Worm (Caenorhabditis elegans) whole organism, late embryonic: Measurements from ENCODE around the gene sri-18.

Experiments
- C08G9.2 ChIP-seq: sonication (generic microtip); optimal IDR thresholded peaks from 2 replicates; lab custom pipeline; 2016; ENCODE audit warnings: mild to moderate bottlenecking, missing genetic modification characterization, moderate library complexity, missing compliant biosample characterization
- C38D4.7 ChIP-seq: fragments of 200-800 bp; sonication (Bioruptor generic); optimal IDR thresholded peaks from 2 replicates; lab custom pipeline; 2018; ENCODE audit warnings: mild to moderate bottlenecking, missing genetic modification characterization, moderate library complexity, missing compliant biosample characterization
- F13H6.1 ChIP-seq: sonication (generic microtip); optimal IDR thresholded peaks from 2 replicates; lab custom pipeline; 2016; ENCODE audit warnings: missing genetic modification characterization, missing compliant biosample characterization
- K02D7.2 ChIP-seq: sonication (generic microtip); optimal IDR thresholded peaks from 2 replicates; lab custom pipeline; 2017; ENCODE audit warnings: mild to moderate bottlenecking, missing genetic modification characterization, missing compliant biosample characterization
- ahr-1 ChIP-seq: sonication (generic microtip); optimal IDR thresholded peaks from 2 replicates; lab custom pipeline; 2016; ENCODE audit warnings: missing genetic modification characterization, missing compliant biosample characterization
- ceh-18 ChIP-seq: sonication (generic microtip); optimal IDR thresholded peaks from 2 replicates; lab custom pipeline; 2016; ENCODE audit warnings: missing genetic modification characterization, missing compliant biosample characterization
- ceh-19 ChIP-seq: fragments of 200-800 bp; sonication (Bioruptor generic); optimal IDR thresholded peaks from 2 replicates; lab custom pipeline; 2018; ENCODE audit warnings: mild to moderate bottlenecking, missing genetic modification characterization, missing compliant biosample characterization
- ceh-2 ChIP-seq: sonication (generic microtip); optimal IDR thresholded peaks from 2 replicates; lab custom pipeline; 2016; ENCODE audit warnings: missing genotype, missing genetic modification characterization, missing compliant biosample characterization
- ceh-22 ChIP-seq: sonication (generic microtip); optimal IDR thresholded peaks from 2 replicates; lab custom pipeline; 2017; ENCODE audit warnings: missing biosample characterization, missing genetic modification characterization
- ceh-30 ChIP-seq: fragments of 150-350 bp; optimal IDR thresholded peaks from 2 replicates; lab custom pipeline; 2014; ENCODE audit warnings: missing biosample characterization, missing genetic modification characterization
- ceh-48 ChIP-seq: sonication (generic microtip); optimal IDR thresholded peaks from 2 replicates; lab custom pipeline; 2016; ENCODE audit warnings: missing genetic modification characterization, inconsistent platforms, missing compliant biosample characterization
- ceh-6 ChIP-seq: fragments of 200-800 bp; sonication (Bioruptor generic); optimal IDR thresholded peaks from 2 replicates; lab custom pipeline; 2018; ENCODE audit warnings: mild to moderate bottlenecking, missing genetic modification characterization, missing compliant biosample characterization
- che-1 ChIP-seq: sonication (generic microtip); optimal IDR thresholded peaks from 2 replicates; lab custom pipeline; 2016; ENCODE audit warnings: mild to moderate bottlenecking, missing genetic modification characterization, missing compliant biosample characterization
- dve-1 ChIP-seq: sonication (generic microtip); optimal IDR thresholded peaks from 2 replicates; lab custom pipeline; 2017; ENCODE audit warnings: antibody characterized with exemption, mild to moderate bottlenecking, missing genetic modification characterization, missing compliant biosample characterization
- elt-2 ChIP-seq: sonication (generic microtip); optimal IDR thresholded peaks from 2 replicates; lab custom pipeline; 2016; ENCODE audit warnings: missing genetic modification reagents, missing genetic modification characterization, missing compliant biosample characterization
- ets-4 ChIP-seq: sonication (generic microtip); optimal IDR thresholded peaks from 2 replicates; lab custom pipeline; 2016; ENCODE audit warnings: missing genetic modification characterization, missing compliant biosample characterization
- eyg-1 ChIP-seq: sonication (generic microtip); optimal IDR thresholded peaks from 2 replicates; lab custom pipeline; 2016; ENCODE audit warnings: missing genotype, missing genetic modification characterization, missing compliant biosample characterization
- fkh-6 ChIP-seq: sonication (generic microtip); optimal IDR thresholded peaks from 2 replicates; lab custom pipeline; 2016; ENCODE audit warnings: missing genetic modification characterization, missing compliant biosample characterization
- hlh-13 ChIP-seq: fragments of 200-800 bp; sonication (Bioruptor generic); optimal IDR thresholded peaks from 2 replicates; lab custom pipeline; 2018; ENCODE audit warnings: mild to moderate bottlenecking, missing genetic modification characterization, missing compliant biosample characterization
- hlh-15 ChIP-seq: sonication (generic microtip); optimal IDR thresholded peaks from 2 replicates; lab custom pipeline; 2016; ENCODE audit warnings: missing genetic modification characterization, missing compliant biosample characterization
- hlh-6 ChIP-seq: sonication (generic microtip); optimal IDR thresholded peaks from 2 replicates; lab custom pipeline; 2016; ENCODE audit warnings: missing genotype, missing genetic modification characterization, missing compliant biosample characterization
- hlh-8 ChIP-seq: sonication (generic microtip); optimal IDR thresholded peaks from 2 replicates; lab custom pipeline; 2016; ENCODE audit warnings: missing genotype, missing genetic modification characterization, missing compliant biosample characterization
- lim-6 ChIP-seq: sonication (generic microtip); optimal IDR thresholded peaks from 2 replicates; lab custom pipeline; 2016; ENCODE audit warnings: missing genetic modification characterization, missing compliant biosample characterization
- mec-3 ChIP-seq: sonication (generic microtip); optimal IDR thresholded peaks from 2 replicates; lab custom pipeline; 2016; ENCODE audit warnings: borderline replicate concordance, missing genetic modification characterization, missing compliant biosample characterization
- pax-1 ChIP-seq: fragments of 150-350 bp; optimal IDR thresholded peaks from 2 replicates; lab custom pipeline; 2014; ENCODE audit warnings: missing biosample characterization, missing genetic modification characterization
- pqm-1 ChIP-seq: sonication (generic microtip); optimal IDR thresholded peaks from 2 replicates; lab custom pipeline; 2016; ENCODE audit warnings: missing genetic modification characterization, missing compliant biosample characterization
- sox-2 ChIP-seq: fragments of 200-800 bp; sonication (Bioruptor generic); IDR thresholded peaks from 2 replicates; pipeline ENCODE4 v1.3.6; 2022; ENCODE audit warnings: missing genetic modification reagents, missing genetic modification characterization, missing compliant biosample characterization
- sox-4 ChIP-seq: sonication (generic microtip); optimal IDR thresholded peaks from 2 replicates; lab custom pipeline; 2017; ENCODE audit warnings: mild to moderate bottlenecking, missing genetic modification characterization, inconsistent platforms, missing compliant biosample characterization
- syd-9 ChIP-seq: sonication (generic microtip); optimal IDR thresholded peaks from 2 replicates; lab custom pipeline; 2016; ENCODE audit warnings: mild to moderate bottlenecking, missing genetic modification characterization, moderate library complexity, missing compliant biosample characterization
- ttx-3 ChIP-seq: sonication (generic microtip); optimal IDR thresholded peaks from 2 replicates; lab custom pipeline; 2016; ENCODE audit warnings: missing genetic modification reagents, missing genetic modification characterization, missing compliant biosample characterization
- unc-3 ChIP-seq, 2 experiments: fragments of 200-800 bp in 1 of 2; sonication (Bioruptor generic) in 1 of 2; sonication (generic microtip) in 1 of 2; conservative IDR thresholded peaks in 1 of 2; optimal IDR thresholded peaks in 1 of 2; 2 replicates each; pipeline versions ENCODE4 v1.3.6 to Lab custom; 2016 to 2022; ENCODE audit warnings: missing compliant biosample characterization in 2 of 2, missing genetic modification characterization in 2 of 2, missing genetic modification reagents in 1 of 2
- unc-42 ChIP-seq: sonication (generic microtip); optimal IDR thresholded peaks from 2 replicates; lab custom pipeline; 2016; ENCODE audit warnings: missing genotype, missing genetic modification characterization, missing compliant biosample characterization
- unc-55 ChIP-seq: sonication (generic microtip); optimal IDR thresholded peaks from 2 replicates; lab custom pipeline; 2017; ENCODE audit warnings: missing biosample characterization, missing genetic modification reagents, missing genetic modification characterization
- unc-86 ChIP-seq: sonication (generic microtip); optimal IDR thresholded peaks from 2 replicates; lab custom pipeline; 2016; ENCODE audit warnings: missing genetic modification characterization, missing compliant biosample characterization

Gene sri-18

DNA sequence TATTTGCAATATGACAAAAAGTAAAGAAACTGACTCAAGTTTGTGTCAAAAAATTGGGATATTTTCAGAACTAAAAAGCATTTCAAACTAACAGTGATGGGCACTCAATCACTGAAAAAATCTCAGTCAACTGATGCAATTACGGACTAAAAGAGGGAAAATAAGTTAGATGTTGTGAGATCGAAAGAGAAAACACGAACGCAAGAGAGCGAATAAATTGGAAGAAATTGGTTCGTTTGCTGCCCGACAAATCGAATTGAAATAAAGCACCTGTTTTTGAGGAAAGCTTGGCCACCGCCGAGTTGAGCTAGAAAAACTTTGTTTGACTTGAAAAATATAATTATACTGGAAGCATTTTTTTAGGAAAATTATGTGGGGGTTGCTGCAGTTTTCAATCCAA lies 5.7 kb upstream of the sri-18 start:
- TF ChIP-seq hlh-8 (tag; lab: Kevin White, UChicago), result no peak
- TF ChIP-seq unc-42 (tag; lab: Kevin White, UChicago), result peak; percentile 73

DNA sequence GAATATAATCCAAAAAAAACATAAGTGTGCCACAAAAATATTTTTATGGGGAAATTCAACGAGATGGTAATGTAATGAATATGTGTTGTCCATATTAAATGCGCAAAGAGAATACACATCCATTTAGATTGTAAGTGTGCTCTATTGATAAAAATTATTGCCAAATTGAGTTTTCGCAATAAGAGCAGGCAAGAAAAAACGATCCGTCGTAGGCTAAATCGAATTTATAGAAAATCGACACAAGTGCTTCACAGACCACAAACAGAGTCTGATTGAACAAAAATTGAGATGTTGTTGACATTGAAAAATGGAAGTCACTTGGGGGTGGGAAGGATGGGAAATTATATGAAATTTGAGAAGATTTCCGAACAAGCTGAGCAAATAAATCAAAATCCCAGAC lies 4.7 kb upstream of the sri-18 start:
- no peak for TF ChIP-seq ttx-3
- TF ChIP-seq unc-42 (tag; lab: Kevin White, UChicago), result peak; percentile 66
- peak; percentile 31 for TF ChIP-seq ceh-19 (GFP tag; lab: Kevin White, UChicago)

DNA sequence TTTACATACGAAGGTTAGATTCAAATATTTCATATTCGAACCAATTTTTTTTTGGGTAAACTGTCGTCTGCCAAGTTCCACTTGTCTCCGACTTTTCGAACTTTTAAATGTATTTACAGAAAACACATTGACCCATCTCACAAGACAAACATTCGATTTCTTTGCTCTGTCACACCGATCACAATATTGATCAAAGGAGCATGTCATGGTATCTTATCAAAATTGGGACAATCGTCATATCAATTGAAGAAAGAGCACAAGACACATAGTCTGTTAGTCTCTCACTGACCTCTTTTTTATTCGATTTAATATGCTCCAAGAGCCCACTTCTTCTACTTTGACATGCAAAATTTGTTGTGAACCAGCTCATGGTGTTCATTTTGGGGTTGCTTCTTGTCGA lies 4.3 kb downstream of the sri-18 start, which contains the start of gene nhr-232:
TSS of gene nhr-232 (plus strand) at position 121 of the 400 bp plus-strand sequence.
- TF ChIP-seq ahr-1 (tag; lab: Kevin White, UChicago), result no peak
- TF ChIP-seq elt-2, result peak; percentile 62
- TF ChIP-seq ceh-18, result no peak
- TF ChIP-seq hlh-15 (tag; lab: Kevin White, UChicago), result no peak

DNA sequence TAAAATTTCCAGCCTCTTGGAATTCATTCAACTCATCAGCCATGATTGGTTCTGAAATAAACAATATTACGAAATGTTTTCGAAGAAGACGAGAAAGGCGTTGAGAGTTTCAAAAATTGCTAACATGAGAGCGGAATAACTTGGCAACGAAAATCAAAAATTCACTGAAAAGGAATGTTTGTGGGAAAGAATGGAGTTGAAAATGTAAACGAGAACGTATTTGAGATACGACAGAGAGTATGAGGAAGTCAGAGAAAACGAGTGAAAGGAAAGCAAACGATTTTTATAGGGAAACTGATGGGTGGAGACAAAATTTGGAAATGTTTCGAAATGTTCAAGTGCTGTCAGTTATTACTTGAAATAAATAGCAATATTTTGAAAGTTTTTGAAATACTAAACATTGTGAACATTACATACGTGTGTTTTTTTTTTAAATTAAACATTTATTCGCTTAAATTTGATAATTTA lies 5.3 kb downstream of the sri-18 start, which contains the start of gene rop-1:
TSS of gene rop-1 (minus strand) at position 51 of the 468 bp plus-strand sequence.
- TF ChIP-seq ceh-22 (tag; lab: Kevin White, UChicago) (no peak), dve-1 (tag; lab: Kevin White, UChicago) (no peak), hlh-6 (no peak), ets-4 (tag; lab: Kevin White, UChicago) (no peak), lim-6 (tag; lab: Kevin White, UChicago) (no peak), ceh-19 (GFP tag; lab: Kevin White, UChicago) (no peak), hlh-13 (GFP tag; lab: Kevin White, UChicago) (no peak), ceh-48 (tag; lab: Kevin White, UChicago) (no peak), ceh-30 (tag; lab: Kevin White, UChicago) (no peak), unc-42 (tag; lab: Kevin White, UChicago) (no peak), unc-55 (GFP tag; lab: Kevin White, UChicago) (no peak), ceh-18 (no peak), sox-2 (GFP tag; lab: Robert Waterston, UW) (no peak), C38D4.7 (GFP tag; lab: Kevin White, UChicago) (no peak), hlh-15 (tag; lab: Kevin White, UChicago) (no peak), ceh-6 (GFP tag; lab: Kevin White, UChicago) (no peak), F13H6.1 (tag; lab: Kevin White, UChicago) (no peak), pax-1 (no peak), unc-86 (tag; lab: Kevin White, UChicago) (no peak)
- TF ChIP-seq, all 69 proteins: peak for 0

DNA sequence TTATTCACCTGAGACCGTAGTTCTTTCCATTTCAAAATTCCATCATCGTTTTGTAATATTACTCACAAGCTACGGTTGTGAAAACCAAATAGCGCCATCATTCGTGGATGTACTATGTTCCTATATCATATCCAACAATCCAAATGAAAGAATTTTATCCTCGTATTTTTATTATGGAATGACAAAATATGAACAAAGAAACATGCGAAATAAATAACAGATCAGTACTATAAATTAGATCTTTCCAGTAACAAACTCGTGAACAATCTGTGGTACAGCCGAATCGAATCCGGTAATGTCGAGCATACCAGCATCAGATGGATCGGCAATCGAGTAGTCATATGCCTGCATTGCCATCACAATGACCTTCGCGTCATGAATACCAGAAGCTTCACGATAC lies 7.7 kb downstream of the sri-18 start:
- no peak for TF ChIP-seq ceh-22 (tag; lab: Kevin White, UChicago)
- TF ChIP-seq ahr-1 (tag; lab: Kevin White, UChicago), result no peak
- TF ChIP-seq sox-4 (tag; lab: Kevin White, UChicago), result no peak
- TF ChIP-seq ceh-2 (tag; lab: Kevin White, UChicago), result no peak
- TF ChIP-seq pqm-1 (tag; lab: Kevin White, UChicago), result no peak
- no peak for TF ChIP-seq ceh-19 (GFP tag; lab: Kevin White, UChicago)
- no peak for TF ChIP-seq unc-42 (tag; lab: Kevin White, UChicago)
- TF ChIP-seq fkh-6 (tag; lab: Kevin White, UChicago), result no peak
- TF ChIP-seq K02D7.2 (tag; lab: Kevin White, UChicago), result no peak
- no peak for TF ChIP-seq ceh-48 (tag; lab: Kevin White, UChicago)
- no peak for TF ChIP-seq syd-9 (tag; lab: Kevin White, UChicago)
- TF ChIP-seq hlh-15 (tag; lab: Kevin White, UChicago), result no peak
- TF ChIP-seq ceh-18, result no peak
- no peak for TF ChIP-seq eyg-1
- no peak for TF ChIP-seq mec-3 (tag; lab: Kevin White, UChicago)
- no peak for TF ChIP-seq C08G9.2
- TF ChIP-seq che-1, result no peak
- TF ChIP-seq lim-6 (tag; lab: Kevin White, UChicago), result no peak
- no peak for TF ChIP-seq unc-3 (GFP tag; conservative IDR thresholded peaks at IDR 0.05; lab: Robert Waterston, UW)
- TF ChIP-seq unc-3 (tag; optimal IDR thresholded peaks at IDR 0.05; lab: Kevin White, UChicago), result no peak
